Fruit fly (Drosophila melanogaster) whole organism, wandering third instar larva: ENCODE data around the gene CG32488.

Experiments
- CG9705 ChIP-seq: fragments of 200-800 bp; sonication (Bioruptor generic); optimal IDR thresholded peaks from 2 replicates; lab custom pipeline; 2018; ENCODE audit warnings: missing biosample characterization, mild to moderate bottlenecking, missing genetic modification characterization
- Dif ChIP-seq: fragments of 200-275, 200-300 bp; sonication (Bioruptor generic); optimal IDR thresholded peaks from 2 replicates; lab custom pipeline; 2018; ENCODE audit warnings: missing biosample characterization, missing genetic modification characterization; ENCODE audit not compliant: partially characterized antibody
- Hnf4 ChIP-seq: fragments of 200-800 bp; sonication (Bioruptor generic); optimal IDR thresholded peaks from 2 replicates; lab custom pipeline; 2016; ENCODE audit warnings: missing biosample characterization, mild to moderate bottlenecking, missing genetic modification characterization
- OdsH ChIP-seq: fragments of 200-800 bp; sonication (Bioruptor generic); optimal IDR thresholded peaks from 2 replicates; lab custom pipeline; 2016; ENCODE audit warnings: missing biosample characterization, mild to moderate bottlenecking, missing genetic modification characterization
- brk ChIP-seq: fragments of 200-800 bp; sonication (Bioruptor generic); optimal IDR thresholded peaks from 2 replicates; lab custom pipeline; 2016; ENCODE audit warnings: missing biosample characterization, mild to moderate bottlenecking, missing genetic modification characterization
- h ChIP-seq: fragments of 200-800 bp; sonication (Bioruptor generic); optimal IDR thresholded peaks from 3 replicates; lab custom pipeline; 2016; ENCODE audit warnings: missing biosample characterization, mild to moderate bottlenecking, missing genetic modification characterization
- psq ChIP-seq: fragments of 200-800 bp; sonication (Bioruptor generic); optimal IDR thresholded peaks from 3 replicates; lab custom pipeline; 2017; ENCODE audit warnings: missing biosample characterization, mild to moderate bottlenecking, missing genetic modification characterization, moderate library complexity
- tai ChIP-seq: sonication (Bioruptor generic); optimal IDR thresholded peaks from 2 replicates; lab custom pipeline; 2016; ENCODE audit warnings: missing biosample characterization, missing genetic modification characterization
- usp ChIP-seq: fragments of >200 bp; optimal IDR thresholded peaks from 2 replicates; lab custom pipeline; 2017; ENCODE audit warnings: missing biosample characterization, missing genetic modification characterization

DNA sequence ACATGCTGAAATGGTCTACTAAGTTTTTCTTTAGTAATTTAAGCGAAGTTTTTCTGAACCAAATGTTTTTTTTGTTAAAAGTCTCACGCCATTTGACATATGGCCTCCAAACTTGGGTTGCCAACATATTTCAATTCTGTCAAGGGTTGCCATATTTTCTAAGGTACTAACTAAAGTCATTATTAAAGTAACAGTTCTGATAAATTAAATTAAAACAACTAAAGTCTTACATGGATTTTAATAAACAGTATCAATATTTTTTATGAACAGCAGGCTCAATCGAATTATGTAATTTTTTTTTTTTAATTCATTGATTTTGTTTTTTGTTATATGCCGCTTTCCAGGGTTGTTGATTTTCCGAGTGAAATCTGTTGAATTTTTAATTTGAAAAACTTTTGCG, 10.6 kb upstream of the CG32488 start, which contains the start of gene aly:
- TF ChIP-seq Dif (GFP tag; lab: Kevin White, UChicago) (no peak), Hnf4 (no peak), brk (GFP tag; lab: Kevin White, UChicago) (no peak), CG9705 (GFP tag; lab: Kevin White, UChicago) (no peak), usp (GFP tag; lab: Kevin White, UChicago) (no peak), tai (GFP tag; lab: Kevin White, UChicago) (no peak), OdsH (GFP tag; lab: Kevin White, UChicago) (no peak), h (no peak), psq (GFP tag; lab: Kevin White, UChicago) (no peak)
